Fruit fly (Drosophila melanogaster): ENCODE results near the gene CG10077.

- TF ChIP-seq psq (GFP tag; optimal IDR thresholded peaks at IDR 0.05) = no peak
- no peak for TF ChIP-seq gfzf (GFP tag; optimal IDR thresholded peaks at IDR 0.05)
These were observed 41.2 kb upstream of the CG10077 start for dm6 chr3L:6996907-6997306.

Measured in whole organism, embryonic.